Worm (Caenorhabditis elegans) whole organism, late embryonic: ENCODE results near the gene W04E12.9.
A peak's percentile ranks its signal among the peaks of the same experiment; 100 is the strongest.

ENCODE experiments used
- C38D4.7 ChIP-seq: fragments of 200-800 bp; sonication (Bioruptor generic); optimal IDR thresholded peaks from 2 replicates; lab custom pipeline; 2018; ENCODE audit warnings: mild to moderate bottlenecking, missing genetic modification characterization, moderate library complexity, missing compliant biosample characterization
- F13H6.1 ChIP-seq: sonication (generic microtip); optimal IDR thresholded peaks from 2 replicates; lab custom pipeline; 2016; ENCODE audit warnings: missing genetic modification characterization, missing compliant biosample characterization
- K02D7.2 ChIP-seq: sonication (generic microtip); optimal IDR thresholded peaks from 2 replicates; lab custom pipeline; 2017; ENCODE audit warnings: mild to moderate bottlenecking, missing genetic modification characterization, missing compliant biosample characterization
- ahr-1 ChIP-seq: sonication (generic microtip); optimal IDR thresholded peaks from 2 replicates; lab custom pipeline; 2016; ENCODE audit warnings: missing genetic modification characterization, missing compliant biosample characterization
- ama-1 ChIP-seq: fragments of 150-350 bp; optimal IDR thresholded peaks from 2 replicates; lab custom pipeline; 2014
- ceh-14 ChIP-seq: sonication (generic microtip); optimal IDR thresholded peaks from 2 replicates; lab custom pipeline; 2016; ENCODE audit warnings: missing genotype, missing genetic modification characterization, missing compliant biosample characterization
- ceh-18 ChIP-seq: sonication (generic microtip); optimal IDR thresholded peaks from 2 replicates; lab custom pipeline; 2016; ENCODE audit warnings: missing genetic modification characterization, missing compliant biosample characterization
- ceh-19 ChIP-seq: fragments of 200-800 bp; sonication (Bioruptor generic); optimal IDR thresholded peaks from 2 replicates; lab custom pipeline; 2018; ENCODE audit warnings: mild to moderate bottlenecking, missing genetic modification characterization, missing compliant biosample characterization
- ceh-22 ChIP-seq: sonication (generic microtip); optimal IDR thresholded peaks from 2 replicates; lab custom pipeline; 2017; ENCODE audit warnings: missing biosample characterization, missing genetic modification characterization
- ceh-31 ChIP-seq: sonication (generic microtip); optimal IDR thresholded peaks from 2 replicates; lab custom pipeline; 2016; ENCODE audit warnings: missing genetic modification characterization, missing compliant biosample characterization
- ceh-45 ChIP-seq: fragments of 200-800 bp; sonication (Bioruptor generic); IDR thresholded peaks from 2 replicates; pipeline ENCODE4 v1.3.6; 2022; ENCODE audit warnings: missing genetic modification reagents, missing genetic modification characterization, missing compliant biosample characterization
- ceh-48 ChIP-seq: sonication (generic microtip); optimal IDR thresholded peaks from 2 replicates; lab custom pipeline; 2016; ENCODE audit warnings: missing genetic modification characterization, inconsistent platforms, missing compliant biosample characterization
- dmd-4 ChIP-seq: sonication (generic microtip); optimal IDR thresholded peaks from 2 replicates; lab custom pipeline; 2016; ENCODE audit warnings: borderline replicate concordance, missing genetic modification characterization, missing compliant biosample characterization
- dve-1 ChIP-seq: sonication (generic microtip); optimal IDR thresholded peaks from 2 replicates; lab custom pipeline; 2017; ENCODE audit warnings: antibody characterized with exemption, mild to moderate bottlenecking, missing genetic modification characterization, missing compliant biosample characterization
- elt-2 ChIP-seq: sonication (generic microtip); optimal IDR thresholded peaks from 2 replicates; lab custom pipeline; 2016; ENCODE audit warnings: missing genetic modification reagents, missing genetic modification characterization, missing compliant biosample characterization
- elt-4 ChIP-seq: sonication (generic microtip); optimal IDR thresholded peaks from 2 replicates; lab custom pipeline; 2016; ENCODE audit warnings: missing genetic modification characterization, missing compliant biosample characterization
- fkh-10 ChIP-seq: fragments of 150-350 bp; optimal IDR thresholded peaks from 2 replicates; lab custom pipeline; 2014; ENCODE audit warnings: missing biosample characterization, missing genetic modification reagents, missing genetic modification characterization
- fkh-6 ChIP-seq: sonication (generic microtip); optimal IDR thresholded peaks from 2 replicates; lab custom pipeline; 2016; ENCODE audit warnings: missing genetic modification characterization, missing compliant biosample characterization
- gmeb-2 ChIP-seq: sonication (generic microtip); optimal IDR thresholded peaks from 2 replicates; lab custom pipeline; 2016; ENCODE audit warnings: missing genetic modification characterization, inconsistent platforms, missing compliant biosample characterization
- hlh-13 ChIP-seq: fragments of 200-800 bp; sonication (Bioruptor generic); optimal IDR thresholded peaks from 2 replicates; lab custom pipeline; 2018; ENCODE audit warnings: mild to moderate bottlenecking, missing genetic modification characterization, missing compliant biosample characterization
- hlh-15 ChIP-seq: sonication (generic microtip); optimal IDR thresholded peaks from 2 replicates; lab custom pipeline; 2016; ENCODE audit warnings: missing genetic modification characterization, missing compliant biosample characterization
- hlh-8 ChIP-seq: sonication (generic microtip); optimal IDR thresholded peaks from 2 replicates; lab custom pipeline; 2016; ENCODE audit warnings: missing genotype, missing genetic modification characterization, missing compliant biosample characterization
- lin-11 ChIP-seq: fragments of 200-800 bp; sonication (Bioruptor generic); optimal IDR thresholded peaks from 2 replicates; lab custom pipeline; 2018; ENCODE audit warnings: mild to moderate bottlenecking, missing genetic modification characterization, missing compliant biosample characterization
- madf-2 ChIP-seq: sonication (generic microtip); optimal IDR thresholded peaks from 2 replicates; lab custom pipeline; 2017; ENCODE audit warnings: missing genetic modification characterization, missing compliant biosample characterization
- mec-3 ChIP-seq: sonication (generic microtip); optimal IDR thresholded peaks from 2 replicates; lab custom pipeline; 2016; ENCODE audit warnings: borderline replicate concordance, missing genetic modification characterization, missing compliant biosample characterization
- nhr-232 ChIP-seq: sonication (generic microtip); optimal IDR thresholded peaks from 2 replicates; lab custom pipeline; 2016; ENCODE audit warnings: missing genetic modification characterization, missing compliant biosample characterization
- npax-4 ChIP-seq: sonication (generic microtip); optimal IDR thresholded peaks from 2 replicates; lab custom pipeline; 2016; ENCODE audit warnings: missing genetic modification characterization, missing compliant biosample characterization
- odd-2 ChIP-seq: sonication (generic microtip); optimal IDR thresholded peaks from 2 replicates; lab custom pipeline; 2017; ENCODE audit warnings: antibody characterized with exemption, mild to moderate bottlenecking, missing genetic modification characterization, missing compliant biosample characterization
- pha-2 ChIP-seq: sonication (generic microtip); optimal IDR thresholded peaks from 2 replicates; lab custom pipeline; 2017; ENCODE audit warnings: mild to moderate bottlenecking, missing genetic modification characterization, missing compliant biosample characterization
- pha-4 ChIP-seq: fragments of 150-350 bp; optimal IDR thresholded peaks from 2 replicates; lab custom pipeline; 2018; ENCODE audit warnings: missing biosample characterization, missing genetic modification reagents, missing genetic modification characterization
- pqm-1 ChIP-seq: sonication (generic microtip); optimal IDR thresholded peaks from 2 replicates; lab custom pipeline; 2016; ENCODE audit warnings: missing genetic modification characterization, missing compliant biosample characterization
- pros-1 ChIP-seq: fragments of 150-350 bp; optimal IDR thresholded peaks from 2 replicates; lab custom pipeline; 2014; ENCODE audit warnings: missing biosample characterization, missing genetic modification reagents, missing genetic modification characterization
- rnt-1 ChIP-seq: sonication (generic microtip); optimal IDR thresholded peaks from 2 replicates; lab custom pipeline; 2016; ENCODE audit warnings: missing genetic modification characterization, missing compliant biosample characterization
- syd-9 ChIP-seq: sonication (generic microtip); optimal IDR thresholded peaks from 2 replicates; lab custom pipeline; 2016; ENCODE audit warnings: mild to moderate bottlenecking, missing genetic modification characterization, moderate library complexity, missing compliant biosample characterization
- unc-3 ChIP-seq, 2 experiments: fragments of 200-800 bp in 1 of 2; sonication (Bioruptor generic) in 1 of 2; sonication (generic microtip) in 1 of 2; conservative IDR thresholded peaks in 1 of 2; optimal IDR thresholded peaks in 1 of 2; 2 replicates each; pipeline versions ENCODE4 v1.3.6 to Lab custom; 2016 to 2022; ENCODE audit warnings: missing compliant biosample characterization in 2 of 2, missing genetic modification characterization in 2 of 2, missing genetic modification reagents in 1 of 2
- unc-42 ChIP-seq: sonication (generic microtip); optimal IDR thresholded peaks from 2 replicates; lab custom pipeline; 2016; ENCODE audit warnings: missing genotype, missing genetic modification characterization, missing compliant biosample characterization
- unc-86 ChIP-seq: sonication (generic microtip); optimal IDR thresholded peaks from 2 replicates; lab custom pipeline; 2016; ENCODE audit warnings: missing genetic modification characterization, missing compliant biosample characterization
- zip-5 ChIP-seq: sonication (generic microtip); optimal IDR thresholded peaks from 2 replicates; lab custom pipeline; 2016; ENCODE audit warnings: missing genetic modification characterization, missing compliant biosample characterization

The W04E12.9 gene

ce11 chrV:19778608-19779007 lies 22.3 kb downstream of the W04E12.9 start, which contains the start of gene fbxa-194:
TSS of gene fbxa-194 (minus strand) at chrV:19778708.
- TF ChIP-seq C38D4.7 (GFP tag; lab: Kevin White, UChicago) (no peak), ama-1 (no peak), hlh-15 (tag; lab: Kevin White, UChicago) (no peak), fkh-6 (tag; lab: Kevin White, UChicago) (no peak), gmeb-2 (tag; lab: Kevin White, UChicago) (no peak), pros-1 (tag; lab: Kevin White, UChicago) (no peak), ceh-19 (GFP tag; lab: Kevin White, UChicago) (no peak), unc-86 (no peak), ceh-18 (no peak), pha-2 (no peak), odd-2 (tag; lab: Kevin White, UChicago) (no peak), pha-4 (tag; lab: Kevin White, UChicago) (no peak), madf-2 (tag; lab: Kevin White, UChicago) (no peak), fkh-10 (GFP tag; lab: Kevin White, UChicago) (no peak), zip-5 (tag; lab: Kevin White, UChicago) (no peak), elt-4 (tag; lab: Kevin White, UChicago) (no peak), npax-4 (tag; lab: Kevin White, UChicago) (no peak), dve-1 (no peak)

- TF ChIP-seq pqm-1 (tag; lab: Kevin White, UChicago) (no peak), ceh-14 (tag; lab: Kevin White, UChicago) (no peak), dmd-4 (tag; lab: Kevin White, UChicago) (no peak)
Measured at ce11 chrV:19779220-19779619, 22.9 kb downstream of the W04E12.9 start.

- no peak for TF ChIP-seq unc-42 (tag; lab: Kevin White, UChicago)
- no peak for TF ChIP-seq pros-1 (tag; lab: Kevin White, UChicago)
- TF ChIP-seq lin-11 (tag; lab: Kevin White, UChicago), result no peak
- TF ChIP-seq pha-4 (tag; lab: Kevin White, UChicago), result no peak
- no peak for TF ChIP-seq ceh-31 (tag; lab: Kevin White, UChicago)
- TF ChIP-seq odd-2 (tag; lab: Kevin White, UChicago), result no peak
- TF ChIP-seq F13H6.1 (tag; lab: Kevin White, UChicago), result no peak
- no peak for TF ChIP-seq unc-86
- TF ChIP-seq madf-2 (tag; lab: Kevin White, UChicago), result no peak
- TF ChIP-seq rnt-1 (tag; lab: Kevin White, UChicago), result no peak
- no peak for TF ChIP-seq C38D4.7 (GFP tag; lab: Kevin White, UChicago)
- no peak for TF ChIP-seq elt-4 (tag; lab: Kevin White, UChicago)
- no peak for TF ChIP-seq mec-3 (tag; lab: Kevin White, UChicago)
- TF ChIP-seq ceh-48 (tag; lab: Kevin White, UChicago), result no peak
Measured at ce11 chrV:19783829-19784228, 27.5 kb downstream of the W04E12.9 start, which contains the start of gene srt-45. TSS of gene srt-45 (plus strand) at chrV:19784129.

- TF ChIP-seq ceh-22 (tag; lab: Kevin White, UChicago) (no peak), elt-2 (tag; lab: Kevin White, UChicago) (peak; percentile 55)
Measured at ce11 chrV:19788360-19788759, 32.0 kb downstream of the W04E12.9 start, which contains the start of gene clec-258. TSS of gene clec-258 (plus strand) at chrV:19788440.

ce11 chrV:19790248-19790647 lies 33.9 kb downstream of the W04E12.9 start:
- no peak for TF ChIP-seq syd-9
- no peak for TF ChIP-seq ceh-22 (tag; lab: Kevin White, UChicago)
- no peak for TF ChIP-seq zip-5 (tag; lab: Kevin White, UChicago)
- TF ChIP-seq ceh-48 (tag; lab: Kevin White, UChicago), result no peak
- no peak for TF ChIP-seq gmeb-2 (tag; lab: Kevin White, UChicago)
- no peak for TF ChIP-seq npax-4 (tag; lab: Kevin White, UChicago)
- no peak for TF ChIP-seq unc-3 (GFP tag; conservative IDR thresholded peaks at IDR 0.05; lab: Robert Waterston, UW)
- TF ChIP-seq unc-3 (tag; optimal IDR thresholded peaks at IDR 0.05; lab: Kevin White, UChicago), result no peak
- TF ChIP-seq pros-1 (tag; lab: Kevin White, UChicago), result no peak
- no peak for TF ChIP-seq ceh-45 (GFP tag; lab: Robert Waterston, UW)
- TF ChIP-seq hlh-13 (GFP tag; lab: Kevin White, UChicago), result no peak
- no peak for TF ChIP-seq ama-1
- TF ChIP-seq hlh-8 (tag; lab: Kevin White, UChicago), result no peak
- TF ChIP-seq mec-3 (tag; lab: Kevin White, UChicago), result no peak
- no peak for TF ChIP-seq ceh-19 (GFP tag; lab: Kevin White, UChicago)
- TF ChIP-seq ahr-1 (tag; lab: Kevin White, UChicago), result no peak
- TF ChIP-seq K02D7.2 (tag; lab: Kevin White, UChicago), result no peak
- no peak for TF ChIP-seq nhr-232 (tag; lab: Kevin White, UChicago)
